Worm (Caenorhabditis elegans) whole organism, L1 larva: Measurements from ENCODE around the gene acs-10.
A peak's percentile ranks its signal among the peaks of the same experiment; 100 is the strongest.

Experiments used
- C34B4.2 ChIP-seq: sonication (generic microtip); optimal IDR thresholded peaks from 2 replicates; lab custom pipeline; 2017; ENCODE audit warnings: mild to moderate bottlenecking, missing genetic modification characterization, missing compliant biosample characterization
- F16B12.6 ChIP-seq: fragments of 150-350 bp; optimal IDR thresholded peaks from 2 replicates; lab custom pipeline; 2014; ENCODE audit warnings: missing biosample characterization, missing genetic modification characterization
- aha-1 ChIP-seq: fragments of 150-350 bp; optimal IDR thresholded peaks from 2 replicates; lab custom pipeline; 2014; ENCODE audit warnings: missing biosample characterization, missing genetic modification characterization
- alr-1 ChIP-seq: fragments of 200-800 bp; sonication (Bioruptor generic); optimal IDR thresholded peaks from 2 replicates; lab custom pipeline; 2018; ENCODE audit warnings: borderline replicate concordance, mild to moderate bottlenecking, missing genetic modification characterization, missing compliant biosample characterization
- ama-1 ChIP-seq: fragments of 150-350 bp; optimal IDR thresholded peaks from 2 replicates; lab custom pipeline; 2014
- ceh-90 ChIP-seq: sonication (generic microtip); optimal IDR thresholded peaks from 2 replicates; lab custom pipeline; 2016; ENCODE audit warnings: missing genetic modification characterization, missing compliant biosample characterization
- dpl-1 ChIP-seq, 3 experiments: fragments of 150-350 bp in 2 of 3; sonication (generic microtip) in 1 of 3; optimal IDR thresholded peaks; 2 replicates each; lab custom pipeline; 2014 to 2017; ENCODE audit warnings: missing biosample characterization in 3 of 3, missing genetic modification characterization in 3 of 3, missing genetic modification reagents in 3 of 3
- efl-1 ChIP-seq, 4 experiments: fragments of 150-350 bp; optimal IDR thresholded peaks in 3 of 4; peaks in 1 of 4; 1 replicate in 1 of 4; 2 replicates in 3 of 4; lab custom pipeline; 2014; ENCODE audit warnings: missing biosample characterization in 2 of 4, missing genetic modification characterization in 2 of 4, missing genetic modification reagents in 2 of 4
- efl-3 ChIP-seq: fragments of 200-800 bp; sonication (Bioruptor generic); optimal IDR thresholded peaks from 2 replicates; lab custom pipeline; 2018; ENCODE audit warnings: mild to moderate bottlenecking, missing genetic modification characterization, missing compliant biosample characterization
- egl-27 ChIP-seq, 2 experiments: fragments of 150-350 bp in 1 of 2; sonication (generic microtip); optimal IDR thresholded peaks; 3 replicates each; lab custom pipeline; 2017 to 2018; ENCODE audit warnings: missing biosample characterization in 2 of 2, missing genetic modification characterization in 2 of 2, missing genetic modification reagents in 2 of 2
- elt-2 ChIP-seq: sonication (generic microtip); optimal IDR thresholded peaks from 2 replicates; lab custom pipeline; 2016; ENCODE audit warnings: missing genetic modification characterization, mild to moderate bottlenecking, inconsistent platforms, missing compliant biosample characterization, missing genetic modification reagents
- elt-3 ChIP-seq, 6 experiments: fragments of 150-350 bp in 1 of 6; sonication (generic microtip); optimal IDR thresholded peaks; 2 replicates each; lab custom pipeline; 2017 to 2018; ENCODE audit warnings: missing biosample characterization in 6 of 6, missing genetic modification characterization in 6 of 6, inconsistent platforms in 1 of 6
- fos-1 ChIP-seq: fragments of 150-350 bp; optimal IDR thresholded peaks from 2 replicates; lab custom pipeline; 2014; ENCODE audit warnings: missing biosample characterization, missing genetic modification characterization
- hpl-2 ChIP-seq: fragments of 150-350 bp; optimal IDR thresholded peaks from 2 replicates; lab custom pipeline; 2014; ENCODE audit warnings: missing biosample characterization, missing genetic modification reagents, missing genetic modification characterization
- irx-1 ChIP-seq: sonication (generic microtip); optimal IDR thresholded peaks from 2 replicates; lab custom pipeline; 2016; ENCODE audit warnings: missing genetic modification characterization, missing compliant biosample characterization
- isw-1 ChIP-seq: fragments of 200-800 bp; sonication (Bioruptor generic); IDR thresholded peaks from 2 replicates; pipeline ENCODE4 v1.3.6; 2022; ENCODE audit warnings: missing genetic modification characterization, missing compliant biosample characterization
- lin-13 ChIP-seq: fragments of 150-350 bp; optimal IDR thresholded peaks from 2 replicates; lab custom pipeline; 2014; ENCODE audit warnings: missing biosample characterization, missing genetic modification reagents, missing genetic modification characterization
- lin-35 ChIP-seq, 2 experiments: fragments of 150-350 bp; optimal IDR thresholded peaks; 2 replicates each; lab custom pipeline; 2014; ENCODE audit warnings: missing biosample characterization in 2 of 2, missing genetic modification characterization in 2 of 2, missing genetic modification reagents in 2 of 2
- mdl-1 ChIP-seq, 2 experiments: fragments of 150-350 bp; optimal IDR thresholded peaks; 2 replicates each; lab custom pipeline; 2014 to 2017; ENCODE audit warnings: missing biosample characterization in 2 of 2, missing genetic modification characterization in 2 of 2, inconsistent platforms in 1 of 2
- mef-2 ChIP-seq: fragments of 150-350 bp; optimal IDR thresholded peaks from 2 replicates; lab custom pipeline; 2014; ENCODE audit warnings: missing biosample characterization, missing genetic modification characterization
- mep-1 ChIP-seq: fragments of 150-350 bp; optimal IDR thresholded peaks from 2 replicates; lab custom pipeline; 2014; ENCODE audit warnings: missing biosample characterization, missing genetic modification characterization
- nhr-12 ChIP-seq: sonication (generic microtip); optimal IDR thresholded peaks from 2 replicates; lab custom pipeline; 2017; ENCODE audit warnings: missing biosample characterization, missing genetic modification characterization
- nhr-19 ChIP-seq: fragments of 200-800 bp; sonication (Bioruptor generic); conservative IDR thresholded peaks from 2 replicates; pipeline ENCODE4 v1.3.6; 2022; ENCODE audit warnings: missing genetic modification characterization, missing compliant biosample characterization
- nhr-47 ChIP-seq: sonication (generic microtip); optimal IDR thresholded peaks from 2 replicates; lab custom pipeline; 2016; ENCODE audit warnings: mild to moderate bottlenecking, missing genetic modification characterization, moderate library complexity, missing compliant biosample characterization
- nhr-71 ChIP-seq: sonication (generic microtip); optimal IDR thresholded peaks from 2 replicates; lab custom pipeline; 2016; ENCODE audit warnings: mild to moderate bottlenecking, missing genetic modification characterization, moderate library complexity, missing compliant biosample characterization
- nhr-77 ChIP-seq: fragments of 150-350 bp; optimal IDR thresholded peaks from 2 replicates; lab custom pipeline; 2014; ENCODE audit warnings: missing biosample characterization, missing genetic modification characterization
- nhr-84 ChIP-seq: sonication (generic microtip); optimal IDR thresholded peaks from 2 replicates; lab custom pipeline; 2017; ENCODE audit warnings: missing biosample characterization, missing genetic modification characterization
- nhr-90 ChIP-seq: sonication (generic microtip); optimal IDR thresholded peaks from 2 replicates; lab custom pipeline; 2016; ENCODE audit warnings: mild to moderate bottlenecking, missing genetic modification characterization, missing compliant biosample characterization; ENCODE audit not compliant: poor library complexity
- pag-3 ChIP-seq: sonication (generic microtip); optimal IDR thresholded peaks from 2 replicates; lab custom pipeline; 2017; ENCODE audit warnings: missing genetic modification characterization, mild to moderate bottlenecking, missing compliant biosample characterization, antibody characterized with exemption, borderline replicate concordance; ENCODE audit not compliant: insufficient read depth
- pqm-1 ChIP-seq: sonication (generic microtip); optimal IDR thresholded peaks from 3 replicates; lab custom pipeline; 2017; ENCODE audit warnings: missing biosample characterization, missing genetic modification characterization
- rnt-1 ChIP-seq: sonication (generic microtip); optimal IDR thresholded peaks from 2 replicates; lab custom pipeline; 2016; ENCODE audit warnings: mild to moderate bottlenecking, missing genetic modification characterization, moderate library complexity, missing compliant biosample characterization
- snpc-4 ChIP-seq: fragments of 150-350 bp; optimal IDR thresholded peaks from 2 replicates; lab custom pipeline; 2014; ENCODE audit warnings: missing biosample characterization, missing genetic modification characterization
- sox-4 ChIP-seq: sonication (generic microtip); optimal IDR thresholded peaks from 2 replicates; lab custom pipeline; 2016; ENCODE audit warnings: missing genetic modification characterization, missing compliant biosample characterization
- swsn-7 ChIP-seq: sonication (generic microtip); optimal IDR thresholded peaks from 2 replicates; lab custom pipeline; 2016; ENCODE audit warnings: missing genetic modification characterization, missing compliant biosample characterization
- tbx-2 ChIP-seq: sonication (generic microtip); optimal IDR thresholded peaks from 2 replicates; lab custom pipeline; 2016; ENCODE audit warnings: missing genetic modification characterization, missing compliant biosample characterization
- tlp-1 ChIP-seq: fragments of 150-350 bp; optimal IDR thresholded peaks from 2 replicates; lab custom pipeline; 2014; ENCODE audit warnings: missing biosample characterization, missing genetic modification characterization
- unc-130 ChIP-seq: fragments of 150-350 bp; optimal IDR thresholded peaks from 2 replicates; lab custom pipeline; 2017; ENCODE audit warnings: missing biosample characterization, missing genetic modification characterization, inconsistent platforms
- unc-98 ChIP-seq: fragments of 200-800 bp; sonication (Bioruptor generic); IDR thresholded peaks from 2 replicates; pipeline ENCODE4 v1.3.6; 2022; ENCODE audit warnings: missing genetic modification characterization, missing compliant biosample characterization
- vab-15 ChIP-seq: sonication (generic microtip); optimal IDR thresholded peaks from 2 replicates; lab custom pipeline; 2017; ENCODE audit warnings: missing genotype, mild to moderate bottlenecking, missing genetic modification characterization, missing compliant biosample characterization
- zip-4 ChIP-seq: fragments of 200-800 bp; sonication (Bioruptor generic); optimal IDR thresholded peaks from 2 replicates; lab custom pipeline; 2018; ENCODE audit warnings: mild to moderate bottlenecking, missing genetic modification characterization, moderate library complexity, missing compliant biosample characterization

Gene acs-10

DNA sequence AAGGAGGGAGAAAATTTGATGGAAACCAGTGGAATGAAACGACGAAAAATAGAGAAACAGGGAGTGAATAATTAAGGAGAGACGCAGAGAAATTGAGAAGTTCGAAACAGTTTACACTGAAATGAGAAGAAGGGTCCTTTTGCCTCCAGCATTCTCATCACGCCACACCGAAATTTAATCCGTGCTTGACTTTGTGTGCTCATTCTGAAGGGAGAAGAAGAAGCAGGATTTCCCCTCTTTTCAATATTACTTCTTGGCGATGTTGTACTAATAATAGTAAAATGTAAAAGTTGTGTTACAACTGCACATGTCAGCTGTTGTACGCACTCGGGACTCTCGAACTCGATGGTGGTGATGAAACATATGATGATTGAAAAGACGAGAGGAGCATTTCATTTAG, 7.3 kb downstream of the acs-10 start (continued):
- TF ChIP-seq unc-98 (no peak; the same call in 1 of the 2 replicates), nhr-71 (peak; percentile 63), nhr-90 (no peak), elt-3 (tag; optimal IDR thresholded peaks at IDR 0.05; lab: Kevin White, UChicago) (no peak), alr-1 (no peak), C34B4.2 (no peak), tbx-2 (tag; lab: Kevin White, UChicago) (peak; percentile 14), pag-3 (tag; lab: Kevin White, UChicago) (no peak), mep-1 (no peak), isw-1 (GFP tag; lab: Robert Waterston, UW) (no peak), tlp-1 (tag; lab: Kevin White, UChicago) (no peak), rnt-1 (tag; lab: Kevin White, UChicago) (peak; percentile 23), nhr-77 (no peak), pqm-1 (tag; lab: Kevin White, UChicago) (no peak), lin-13 (GFP tag; lab: Kevin White, UChicago) (no peak), egl-27 (tag; optimal IDR thresholded peaks at IDR 0.05; lab: Kevin White, UChicago) (no peak), nhr-12 (tag; lab: Kevin White, UChicago) (no peak), dpl-1 (GFP tag; optimal IDR thresholded peaks at IDR 0.05; lab: Kevin White, UChicago) (no peak), zip-4 (GFP tag; lab: Kevin White, UChicago) (no peak), efl-1 (optimal IDR thresholded peaks at IDR 0.05; lab: Kevin White, UChicago) (peak in 1 of 2 experiments; percentile 7), efl-1 (GFP tag; optimal IDR thresholded peaks at IDR 0.05 in 1 of 2; lab: Kevin White, UChicago) (peak in 1 of 2 experiments; percentile 3), mef-2 (tag; lab: Kevin White, UChicago) (no peak), hpl-2 (GFP tag; lab: Kevin White, UChicago) (no peak), snpc-4 (tag; lab: Kevin White, UChicago) (no peak), ceh-90 (tag; lab: Kevin White, UChicago) (no peak), unc-130 (no peak), vab-15 (no peak), swsn-7 (no peak), lin-35 (GFP tag; optimal IDR thresholded peaks at IDR 0.05; lab: Kevin White, UChicago) (no peak)

DNA sequence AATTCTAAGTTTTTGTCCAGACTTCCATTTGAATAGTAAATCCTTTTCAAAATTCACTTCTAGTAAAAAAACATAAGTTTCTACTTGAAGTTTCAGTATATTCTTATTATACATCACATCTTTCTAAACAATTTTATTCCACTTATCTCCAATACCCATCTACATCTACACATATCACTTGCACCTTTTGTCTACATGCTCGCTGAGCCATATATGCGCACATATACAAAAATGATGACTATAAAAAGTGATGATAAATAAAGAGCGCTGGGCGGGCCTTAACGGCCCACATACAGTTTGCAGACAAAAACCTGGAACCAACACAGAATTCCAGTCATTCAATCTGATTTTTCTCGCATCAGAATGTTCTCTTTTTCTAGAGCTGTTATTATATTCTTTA, 10.2 kb downstream of the acs-10 start, which contains the start of gene AH10.2:
TSS of gene AH10.2 (plus strand) at position 301 of the 400 bp plus-strand sequence.
- TF ChIP-seq fos-1 (tag; lab: Kevin White, UChicago), result no peak
- no peak for TF ChIP-seq nhr-84 (tag; lab: Kevin White, UChicago)
- TF ChIP-seq irx-1 (tag; lab: Kevin White, UChicago), result no peak
- TF ChIP-seq mdl-1 (tag; optimal IDR thresholded peaks at IDR 0.05; lab: Kevin White, UChicago), result no peak
- TF ChIP-seq isw-1 (GFP tag; lab: Robert Waterston, UW), result no peak
- TF ChIP-seq ama-1 (lab: Kevin White, UChicago), result no peak
- no peak for TF ChIP-seq efl-3 (GFP tag; lab: Kevin White, UChicago)

DNA sequence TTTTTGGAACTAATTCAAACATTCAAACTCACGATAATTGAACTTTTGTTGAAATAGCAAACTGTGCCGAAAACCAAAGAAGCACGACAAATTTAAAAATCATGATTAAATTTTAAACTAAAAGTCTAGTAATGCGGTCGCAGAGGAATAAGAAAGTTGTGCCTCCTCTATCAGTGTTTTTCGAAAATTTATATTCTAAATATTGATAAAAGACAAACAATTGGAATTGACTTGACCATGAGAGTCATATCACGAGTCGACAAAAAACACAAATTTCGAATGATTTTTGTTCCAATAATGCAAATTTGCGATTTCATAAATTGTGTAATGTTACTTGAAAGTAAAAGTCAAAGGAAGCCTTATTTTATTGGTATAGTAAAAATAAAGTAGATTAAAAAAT, 14.4 kb downstream of the acs-10 start, which contains the start of gene cest-1.2:
TSS of gene cest-1.2 (minus strand) at position 165 of the 400 bp plus-strand sequence.
- TF ChIP-seq elt-2 (tag; lab: Kevin White, UChicago) (peak; percentile 61), aha-1 (tag; lab: Kevin White, UChicago) (no peak), mdl-1 (tag; optimal IDR thresholded peaks at IDR 0.05; lab: Kevin White, UChicago) (no peak)

DNA sequence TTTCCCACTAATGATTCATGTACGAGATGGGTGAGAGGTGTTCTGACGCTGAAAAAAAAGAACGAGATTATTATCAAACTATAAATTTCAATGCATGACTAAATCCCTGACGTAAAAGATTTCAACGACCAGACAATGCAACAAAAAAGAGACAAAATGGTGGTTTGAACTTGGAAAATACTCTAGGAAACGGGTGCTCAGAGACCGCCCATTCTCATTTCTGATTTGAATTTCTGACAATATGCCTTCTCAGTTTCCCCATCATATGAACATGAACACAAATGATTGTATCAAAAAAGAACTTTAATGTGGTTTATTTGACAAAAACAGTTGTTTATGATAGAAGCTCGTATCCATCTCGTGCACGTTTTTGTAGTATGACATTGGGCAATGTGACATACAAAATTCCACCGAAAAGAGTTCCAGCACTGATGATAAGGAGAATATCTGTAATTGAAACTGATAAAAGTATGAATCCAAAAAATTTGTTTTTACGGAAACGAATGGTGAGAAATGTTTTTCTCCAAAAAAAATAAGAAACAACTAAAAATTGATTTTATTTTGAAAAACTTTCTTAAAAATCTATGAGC, 16.8 kb downstream of the acs-10 start, which contains the start of gene srd-26:
TSS of gene srd-26 (minus strand) at position 51 of the 590 bp plus-strand sequence.
- TF ChIP-seq nhr-12 (tag; lab: Kevin White, UChicago), result no peak
- TF ChIP-seq F16B12.6 (tag; lab: Kevin White, UChicago), result no peak
- TF ChIP-seq ceh-90 (tag; lab: Kevin White, UChicago), result no peak
- TF ChIP-seq sox-4, result no peak
- TF ChIP-seq nhr-47 (tag; lab: Kevin White, UChicago), result no peak
- no peak for TF ChIP-seq nhr-19 (GFP tag; lab: Robert Waterston, UW)
